Worm (Caenorhabditis elegans): ENCODE measurements around the gene C34C6.9.

Gene C34C6.9

DNA sequence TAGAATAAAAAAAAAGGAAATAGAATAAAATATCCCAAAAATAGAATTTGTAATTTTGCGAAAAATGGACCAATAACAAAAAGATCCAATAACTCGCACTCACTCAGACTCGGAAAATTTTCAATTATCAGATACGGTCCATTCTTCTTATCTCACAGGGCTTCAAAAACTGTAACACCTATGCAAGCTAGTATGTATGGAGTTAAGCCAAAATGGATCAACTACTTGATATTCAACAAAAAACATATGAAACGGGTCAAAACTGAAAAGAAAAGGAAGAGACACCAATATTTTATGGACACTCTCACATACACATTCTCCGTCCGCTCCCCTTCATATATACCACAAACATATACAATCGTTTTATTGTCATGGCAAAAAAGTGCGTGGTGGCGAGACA is at the start of gene C34C6.9:
TSS of gene C34C6.9 (plus strand) at position 301 of the 400 bp plus-strand sequence.
- no peak for TF ChIP-seq fkh-2 (tag; optimal IDR thresholded peaks at IDR 0.05)

DNA sequence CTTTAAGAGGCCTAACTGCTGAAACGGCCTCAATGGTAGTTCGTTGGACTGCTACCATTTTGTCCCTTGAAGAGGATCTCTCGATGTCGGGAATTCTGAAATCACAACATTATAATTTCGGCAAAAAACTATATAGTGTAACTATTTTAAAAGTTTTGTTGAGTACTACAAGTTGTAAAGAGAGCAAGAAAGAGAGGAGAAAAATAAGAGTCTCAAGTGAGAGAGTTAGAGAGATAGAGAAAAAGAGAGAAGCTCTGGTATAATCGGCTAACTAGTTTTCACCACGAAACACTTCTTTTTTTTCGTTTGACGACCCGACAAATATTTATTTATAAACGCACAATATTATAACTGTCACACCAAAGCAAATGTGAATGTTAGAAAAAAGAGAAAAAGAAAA is 48.1 kb upstream of the C34C6.9 start, which contains the start of gene vab-9:
TSS of gene vab-9 (minus strand) at position 101 of the 400 bp plus-strand sequence.
- no peak for TF ChIP-seq fkh-10 (GFP tag; optimal IDR thresholded peaks at IDR 0.05)
- peak; percentile 46 for TF ChIP-seq pha-4 (tag; optimal IDR thresholded peaks at IDR 0.05)
- no peak for TF ChIP-seq nhr-237 (tag; optimal IDR thresholded peaks at IDR 0.05)

DNA sequence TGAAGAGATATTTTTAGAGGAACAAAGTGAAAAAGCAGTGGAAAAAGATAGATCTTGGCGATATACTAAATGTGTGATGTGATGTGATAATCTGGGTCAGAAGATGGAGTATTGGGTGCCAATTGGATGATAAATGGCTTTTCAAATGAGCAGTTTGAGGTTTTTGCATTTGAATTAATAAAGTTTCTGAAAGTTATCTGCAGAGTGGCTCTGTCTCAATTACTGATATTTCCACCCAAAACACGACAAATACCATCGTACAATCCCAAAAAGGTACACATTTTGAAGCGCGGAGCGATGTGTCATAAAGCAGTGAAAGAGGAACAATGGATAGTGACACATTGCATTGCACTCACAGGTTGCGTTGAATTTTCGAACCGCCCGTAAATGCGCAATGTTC is 46.2 kb upstream of the C34C6.9 start:
- no peak for TF ChIP-seq fos-1 (tag; optimal IDR thresholded peaks at IDR 0.05)

DNA sequence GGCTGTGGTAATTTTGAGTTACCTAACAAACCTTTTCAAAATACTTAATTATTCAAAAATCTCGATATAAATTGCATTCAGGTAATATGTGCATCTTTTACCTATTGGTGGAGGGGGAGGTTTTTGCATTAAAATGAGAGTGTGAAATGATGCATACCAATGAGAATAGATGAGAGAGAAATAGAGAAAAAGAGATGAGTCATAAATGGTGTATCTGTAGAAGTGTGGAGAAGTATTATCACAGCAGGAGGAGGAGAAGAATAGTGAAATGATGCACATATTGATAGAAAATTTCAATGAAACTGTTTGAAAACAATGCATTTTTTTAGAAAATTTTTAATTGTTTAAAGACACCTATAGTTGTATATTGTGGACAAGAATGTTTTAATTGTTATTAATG is 45.2 kb upstream of the C34C6.9 start:
- TF ChIP-seq unc-39 (tag; optimal IDR thresholded peaks at IDR 0.05) (no peak), elt-2 (tag; optimal IDR thresholded peaks at IDR 0.05) (peak; percentile 29), R02D3.7 (tag; optimal IDR thresholded peaks at IDR 0.05) (no peak), nfya-1 (tag; optimal IDR thresholded peaks at IDR 0.05; ENCODE audit: insufficient read depth) (peak; percentile 18), pha-4 (tag; optimal IDR thresholded peaks at IDR 0.05) (peak; percentile 45), pqm-1 (tag; optimal IDR thresholded peaks at IDR 0.05) (peak; percentile 22), nhr-76 (tag; optimal IDR thresholded peaks at IDR 0.05) (no peak), ceh-82 (tag; optimal IDR thresholded peaks at IDR 0.05) (no peak), zag-1 (tag; optimal IDR thresholded peaks at IDR 0.05) (no peak), elt-1 (tag; optimal IDR thresholded peaks at IDR 0.05) (no peak), nhr-23 (tag; optimal IDR thresholded peaks at IDR 0.05) (no peak), egl-5 (tag; optimal IDR thresholded peaks at IDR 0.05) (no peak), mdl-1 (tag; optimal IDR thresholded peaks at IDR 0.05) (no peak), ceh-28 (tag; optimal IDR thresholded peaks at IDR 0.05) (no peak), elt-3 (tag; optimal IDR thresholded peaks at IDR 0.05) (no peak), lin-39 (tag; optimal IDR thresholded peaks at IDR 0.05) (no peak)

DNA sequence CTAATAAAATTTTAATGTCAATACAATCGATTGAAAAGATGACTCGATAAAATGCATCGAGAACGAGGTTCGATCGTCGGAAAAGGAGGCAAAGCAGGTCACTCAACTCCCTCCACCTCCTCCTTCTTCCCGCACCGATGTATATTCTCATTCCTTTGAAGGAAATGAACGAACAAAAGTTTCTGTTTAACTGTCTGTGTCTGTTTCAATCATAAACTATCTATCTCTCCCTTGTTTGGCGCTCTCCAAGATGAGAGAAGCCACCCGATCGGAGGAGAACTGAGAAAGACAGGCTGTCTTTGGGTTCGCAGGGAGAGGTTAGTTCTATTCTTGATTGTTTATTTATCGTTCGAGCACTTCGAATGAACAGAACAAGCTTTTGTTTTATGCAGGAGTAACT is 44.6 kb upstream of the C34C6.9 start, which contains the start of gene D2085.7:
TSS of gene D2085.7 (plus strand) at position 251 of the 400 bp plus-strand sequence.
- TF ChIP-seq aly-2 (tag; optimal IDR thresholded peaks at IDR 0.05) (no peak), egl-5 (tag; optimal IDR thresholded peaks at IDR 0.05) (no peak), elt-2 (tag; optimal IDR thresholded peaks at IDR 0.05) (peak; percentile 24), nhr-23 (tag; optimal IDR thresholded peaks at IDR 0.05) (peak; percentile 25), daf-12 (tag; optimal IDR thresholded peaks at IDR 0.05) (no peak), nhr-25 (tag; optimal IDR thresholded peaks at IDR 0.05) (peak; percentile 37), nhr-237 (tag; optimal IDR thresholded peaks at IDR 0.05) (no peak), elt-3 (tag; optimal IDR thresholded peaks at IDR 0.05) (no peak)

DNA sequence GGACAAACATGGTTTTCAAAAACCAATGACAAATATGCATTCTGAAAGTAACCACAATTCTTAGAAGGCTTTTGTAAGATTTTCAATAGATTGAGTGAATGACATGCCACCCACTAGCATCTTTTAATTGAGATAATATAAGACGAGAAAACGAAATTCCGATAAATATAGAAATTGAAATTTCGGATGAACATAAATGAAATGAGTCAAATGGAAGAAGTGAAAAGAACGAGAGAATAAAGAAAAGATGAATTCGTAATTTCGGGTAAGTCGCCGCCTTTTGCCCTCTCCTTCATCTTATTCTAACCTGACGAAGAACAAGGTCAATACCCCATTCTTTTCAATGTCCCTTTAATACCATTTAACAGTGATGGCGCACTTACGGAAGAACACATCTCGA is 43.3 kb upstream of the C34C6.9 start:
- TF ChIP-seq unc-39 (tag; optimal IDR thresholded peaks at IDR 0.05) (no peak), nhr-43 (tag; optimal IDR thresholded peaks at IDR 0.05; ENCODE audit: poor library complexity, severe bottlenecking) (no peak), nhr-11 (tag; optimal IDR thresholded peaks at IDR 0.05) (no peak), lin-39 (tag; optimal IDR thresholded peaks at IDR 0.05) (no peak), egl-5 (tag; optimal IDR thresholded peaks at IDR 0.05) (no peak), ceh-28 (tag; optimal IDR thresholded peaks at IDR 0.05) (no peak), tbx-2 (tag; optimal IDR thresholded peaks at IDR 0.05) (no peak), ceh-82 (tag; optimal IDR thresholded peaks at IDR 0.05) (no peak), jun-1 (tag; optimal IDR thresholded peaks at IDR 0.05) (no peak), ZK546.5 (tag; optimal IDR thresholded peaks at IDR 0.05) (no peak), eor-1 (tag; optimal IDR thresholded peaks at IDR 0.05) (no peak), egl-27 (tag; optimal IDR thresholded peaks at IDR 0.05) (no peak), nhr-77 (tag; optimal IDR thresholded peaks at IDR 0.05) (no peak)

Measured in whole organism, L3 larva.